Worm (Caenorhabditis elegans) whole organism, young adult: ENCODE measurements around the gene T12G3.2.

Experiments used
- B0035.1 ChIP-seq: sonication (generic microtip); optimal IDR thresholded peaks from 2 replicates; lab custom pipeline; 2016; ENCODE audit warnings: missing genetic modification characterization, mild to moderate bottlenecking, missing compliant biosample characterization, missing genotype, missing genetic modification reagents
- B0336.3 ChIP-seq: fragments of 200-800 bp; sonication (Bioruptor generic); IDR thresholded peaks from 2 replicates; pipeline ENCODE4 v1.3.6; 2022; ENCODE audit warnings: missing genetic modification characterization, missing compliant biosample characterization
- C06A6.2 ChIP-seq: fragments of 200-800 bp; sonication (Bioruptor generic); conservative IDR thresholded peaks from 2 replicates; pipeline ENCODE4 v1.3.6; 2022; ENCODE audit warnings: missing genetic modification characterization, missing compliant biosample characterization
- F22D6.2 ChIP-seq: sonication (generic microtip); optimal IDR thresholded peaks from 2 replicates; lab custom pipeline; 2016; ENCODE audit warnings: mild to moderate bottlenecking, missing genetic modification characterization, missing compliant biosample characterization
- F23B12.7 ChIP-seq: sonication (generic microtip); optimal IDR thresholded peaks from 2 replicates; lab custom pipeline; 2017; ENCODE audit warnings: missing genetic modification characterization, mild to moderate bottlenecking, missing compliant biosample characterization, antibody characterized with exemption, moderate library complexity; ENCODE audit not compliant: insufficient read depth
- F39B2.1 ChIP-seq: fragments of 200-800 bp; sonication (Bioruptor generic); IDR thresholded peaks from 2 replicates; pipeline ENCODE4 v1.3.6; 2022; ENCODE audit warnings: missing genetic modification reagents, missing genetic modification characterization, missing compliant biosample characterization
- F55B11.4 ChIP-seq: sonication (generic microtip); optimal IDR thresholded peaks from 2 replicates; lab custom pipeline; 2016; ENCODE audit warnings: missing compliant biosample characterization, missing genetic modification characterization, borderline replicate concordance; ENCODE audit not compliant: insufficient read depth
- K12H6.12 ChIP-seq: fragments of 200-800 bp; sonication (Bioruptor generic); optimal IDR thresholded peaks from 2 replicates; lab custom pipeline; 2018; ENCODE audit warnings: mild to moderate bottlenecking, missing genetic modification characterization, missing compliant biosample characterization
- Y53F4B.3 ChIP-seq: fragments of 200-800 bp; sonication (Bioruptor generic); IDR thresholded peaks from 2 replicates; pipeline ENCODE4 v1.3.6; 2022; ENCODE audit warnings: missing genetic modification reagents, missing genetic modification characterization, missing compliant biosample characterization
- Y53G8AR.9 ChIP-seq: fragments of 200-800 bp; sonication (Bioruptor generic); conservative IDR thresholded peaks from 2 replicates; pipeline ENCODE4 v1.3.6; 2022; ENCODE audit warnings: missing genetic modification reagents, missing genetic modification characterization, missing compliant biosample characterization
- Y67H2A.10 ChIP-seq: fragments of 200-800 bp; sonication (Bioruptor generic); conservative IDR thresholded peaks from 2 replicates; pipeline ENCODE4 v1.3.6; 2022; ENCODE audit warnings: missing genetic modification reagents, missing genetic modification characterization, missing compliant biosample characterization
- ZK185.1 ChIP-seq: sonication (generic microtip); optimal IDR thresholded peaks from 2 replicates; lab custom pipeline; 2016; ENCODE audit warnings: mild to moderate bottlenecking, missing genetic modification characterization, missing compliant biosample characterization; ENCODE audit not compliant: poor library complexity, severe bottlenecking
- ama-1 ChIP-seq, 3 experiments: fragments of 150-350 bp in 1 of 3; sonication (generic microtip) in 2 of 3; optimal IDR thresholded peaks; 2 replicates each; lab custom pipeline; 2014 to 2018; ENCODE audit warnings: missing biosample characterization in 2 of 3, missing genetic modification characterization in 2 of 3, missing genetic modification reagents in 2 of 3
- bed-1 ChIP-seq: fragments of 200-800 bp; sonication (Bioruptor generic); IDR thresholded peaks from 2 replicates; pipeline ENCODE4 v1.3.6; 2022; ENCODE audit warnings: missing genetic modification reagents, missing genetic modification characterization, missing compliant biosample characterization
- ceh-100 ChIP-seq: fragments of 200-800 bp; sonication (Bioruptor generic); IDR thresholded peaks from 2 replicates; pipeline ENCODE4 v1.3.6; 2022; ENCODE audit warnings: missing genetic modification reagents, missing genetic modification characterization, missing compliant biosample characterization
- chd-7 ChIP-seq: sonication (generic microtip); optimal IDR thresholded peaks from 2 replicates; lab custom pipeline; 2016; ENCODE audit warnings: mild to moderate bottlenecking, missing genetic modification characterization, moderate library complexity, missing compliant biosample characterization
- dpl-1 ChIP-seq: fragments of 150-350 bp; optimal IDR thresholded peaks from 2 replicates; lab custom pipeline; 2014; ENCODE audit warnings: missing biosample characterization, missing genetic modification reagents, missing genetic modification characterization
- fkh-3 ChIP-seq: sonication (generic microtip); optimal IDR thresholded peaks from 2 replicates; lab custom pipeline; 2016; ENCODE audit warnings: mild to moderate bottlenecking, missing genetic modification characterization, missing compliant biosample characterization
- gei-17 ChIP-seq: fragments of 200-800 bp; sonication (Bioruptor generic); optimal IDR thresholded peaks from 2 replicates; lab custom pipeline; 2018; ENCODE audit warnings: mild to moderate bottlenecking, missing genetic modification characterization, missing compliant biosample characterization
- hlh-12 ChIP-seq: sonication (generic microtip); optimal IDR thresholded peaks from 2 replicates; lab custom pipeline; 2016; ENCODE audit warnings: missing genetic modification characterization, missing compliant biosample characterization
- hmg-20 ChIP-seq: fragments of 200-800 bp; sonication (Bioruptor generic); IDR thresholded peaks from 2 replicates; pipeline ENCODE4 v1.3.6; 2022; ENCODE audit warnings: missing genetic modification reagents, missing genetic modification characterization, missing compliant biosample characterization
- lin-54 ChIP-seq: fragments of 200-800 bp; sonication (Bioruptor generic); optimal IDR thresholded peaks from 2 replicates; lab custom pipeline; 2018; ENCODE audit warnings: mild to moderate bottlenecking, missing genetic modification characterization, missing compliant biosample characterization
- mcd-1 ChIP-seq: fragments of 200-800 bp; sonication (Bioruptor generic); IDR thresholded peaks from 2 replicates; pipeline ENCODE4 v1.3.6; 2022; ENCODE audit warnings: missing genetic modification reagents, missing genetic modification characterization, missing compliant biosample characterization
- mel-28 ChIP-seq: sonication (generic microtip); optimal IDR thresholded peaks from 2 replicates; lab custom pipeline; 2016; ENCODE audit warnings: borderline replicate concordance, mild to moderate bottlenecking, missing genetic modification characterization, missing compliant biosample characterization
- nfya-1 ChIP-seq: sonication (generic microtip); optimal IDR thresholded peaks from 2 replicates; lab custom pipeline; 2017; ENCODE audit warnings: antibody characterized with exemption, missing compliant biosample characterization, missing genetic modification characterization, borderline replicate concordance; ENCODE audit not compliant: insufficient read depth
- nfyb-1 ChIP-seq: fragments of 200-800 bp; sonication (Bioruptor generic); IDR thresholded peaks from 2 replicates; pipeline ENCODE4 v1.3.6; 2022; ENCODE audit warnings: missing genetic modification reagents, missing genetic modification characterization, missing compliant biosample characterization
- nhr-120 ChIP-seq: fragments of 200-800 bp; sonication (Bioruptor generic); IDR thresholded peaks from 2 replicates; pipeline ENCODE4 v1.3.6; 2022; ENCODE audit warnings: missing genetic modification characterization, missing compliant biosample characterization
- nhr-80 ChIP-seq: sonication (generic microtip); optimal IDR thresholded peaks from 2 replicates; lab custom pipeline; 2016; ENCODE audit warnings: missing genetic modification characterization, missing compliant biosample characterization
- rcor-1 ChIP-seq: fragments of 200-800 bp; sonication (Bioruptor generic); IDR thresholded peaks from 2 replicates; pipeline ENCODE4 v1.3.6; 2022; ENCODE audit warnings: missing genetic modification reagents, missing genetic modification characterization, missing compliant biosample characterization
- rec-8 ChIP-seq, 2 experiments: sonication (generic microtip); optimal IDR thresholded peaks; 2 replicates each; lab custom pipeline; 2016; ENCODE audit warnings: mild to moderate bottlenecking in 2 of 2, missing genetic modification characterization in 2 of 2, missing genetic modification reagents in 2 of 2, missing genotype in 2 of 2, missing biosample characterization in 1 of 2, missing compliant biosample characterization in 1 of 2, moderate library complexity in 1 of 2
- repo-1 ChIP-seq: sonication (generic microtip); optimal IDR thresholded peaks from 2 replicates; lab custom pipeline; 2017; ENCODE audit warnings: mild to moderate bottlenecking, missing genetic modification characterization, missing compliant biosample characterization
- somi-1 ChIP-seq: fragments of 200-800 bp; sonication (Bioruptor generic); optimal IDR thresholded peaks from 2 replicates; lab custom pipeline; 2018; ENCODE audit warnings: mild to moderate bottlenecking, missing genetic modification characterization, missing compliant biosample characterization
- tlf-1 ChIP-seq: fragments of 200-800 bp; sonication (Bioruptor generic); optimal IDR thresholded peaks from 2 replicates; lab custom pipeline; 2018; ENCODE audit warnings: mild to moderate bottlenecking, missing genetic modification characterization, missing compliant biosample characterization
- unc-130 ChIP-seq: sonication (generic microtip); optimal IDR thresholded peaks from 2 replicates; lab custom pipeline; 2016; ENCODE audit warnings: missing genetic modification reagents, missing genetic modification characterization, missing compliant biosample characterization
- xnd-1 ChIP-seq: sonication (generic microtip); optimal IDR thresholded peaks from 2 replicates; lab custom pipeline; 2016; ENCODE audit warnings: missing genotype, missing genetic modification reagents, missing genetic modification characterization, missing compliant biosample characterization
- zfh-2 ChIP-seq: fragments of 200-800 bp; sonication (Bioruptor generic); conservative IDR thresholded peaks from 2 replicates; pipeline ENCODE4 v1.3.6; 2022; ENCODE audit warnings: missing genetic modification reagents, missing genetic modification characterization, missing compliant biosample characterization
- ztf-18 ChIP-seq: sonication (generic microtip); optimal IDR thresholded peaks from 2 replicates; lab custom pipeline; 2016; ENCODE audit warnings: missing genotype, mild to moderate bottlenecking, missing genetic modification characterization, missing compliant biosample characterization

Gene T12G3.2

ce11 chrIV:12047552-12048347 lies 983 bp upstream of the T12G3.2 start, which contains the start of gene T12G3.4 (continued):
- TF ChIP-seq F23B12.7 (tag; lab: Kevin White, UChicago) (no peak), C06A6.2 (GFP tag; lab: Robert Waterston, UW) (no peak), ztf-18 (tag; lab: Kevin White, UChicago) (no peak), xnd-1 (tag; lab: Kevin White, UChicago) (peak; percentile 57), ceh-100 (GFP tag; lab: Robert Waterston, UW) (no peak), rcor-1 (GFP tag; lab: Robert Waterston, UW) (no peak), mel-28 (tag; lab: Kevin White, UChicago) (no peak)
- TF ChIP-seq, all 124 proteins: peak for 6

ce11 chrIV:12044844-12045738 lies 1.7 kb downstream of the T12G3.2 start:
- peak; percentile 50 for TF ChIP-seq nhr-80 (tag; lab: Kevin White, UChicago)
- no peak for TF ChIP-seq fkh-3 (tag; lab: Kevin White, UChicago)
- TF ChIP-seq nhr-120 = no peak
- TF ChIP-seq B0035.1 = no peak
- no peak for TF ChIP-seq chd-7
- TF ChIP-seq bed-1 (GFP tag; lab: Robert Waterston, UW) = no peak
- TF ChIP-seq Y53F4B.3 = no peak
- no peak for TF ChIP-seq Y67H2A.10 (GFP tag; lab: Robert Waterston, UW)

- no peak for TF ChIP-seq F55B11.4
- no peak for TF ChIP-seq K12H6.12
- TF ChIP-seq nhr-80 (tag; lab: Kevin White, UChicago) = peak; percentile 36
- no peak for TF ChIP-seq F22D6.2 (tag; lab: Kevin White, UChicago)
Observed at ce11 chrIV:12043054-12043453, 3.7 kb downstream of the T12G3.2 start.

- TF ChIP-seq rec-8 (tag; optimal IDR thresholded peaks at IDR 0.05; lab: Kevin White, UChicago) = no peak
- peak; percentile 76 for TF ChIP-seq nhr-80 (tag; lab: Kevin White, UChicago)
- no peak for TF ChIP-seq nfya-1
Observed at ce11 chrIV:12040431-12040830, 6.3 kb downstream of the T12G3.2 start.

- TF ChIP-seq Y53G8AR.9 (GFP tag; lab: Robert Waterston, UW) = no peak
- TF ChIP-seq tlf-1 (GFP tag; lab: Kevin White, UChicago) = no peak
- TF ChIP-seq Y67H2A.10 (GFP tag; lab: Robert Waterston, UW) = no peak
- TF ChIP-seq dpl-1 = no peak
- peak; percentile 76 for TF ChIP-seq repo-1
- TF ChIP-seq hlh-12 = no peak
- peak; percentile 4 for TF ChIP-seq lin-54 (GFP tag; lab: Kevin White, UChicago)
- no peak for TF ChIP-seq hmg-20
- TF ChIP-seq nfyb-1 (GFP tag; lab: Robert Waterston, UW) = peak; percentile 77; the same call in 1 of the 2 replicates
- TF ChIP-seq C06A6.2 (GFP tag; lab: Robert Waterston, UW) = no peak; the same call in 1 of the 2 replicates
- TF ChIP-seq zfh-2 (GFP tag; lab: Robert Waterston, UW) = no peak
- TF ChIP-seq gei-17 = peak; percentile 41
- TF ChIP-seq ama-1 (optimal IDR thresholded peaks at IDR 0.05; lab: Kevin White, UChicago) = peak; percentile 49
- no peak for TF ChIP-seq ama-1 (GFP tag; optimal IDR thresholded peaks at IDR 0.05; lab: Kevin White, UChicago)
- no peak for TF ChIP-seq somi-1 (GFP tag; lab: Kevin White, UChicago)
- no peak for TF ChIP-seq F39B2.1
- TF ChIP-seq unc-130 (GFP tag; lab: Kevin White, UChicago) = no peak
- TF ChIP-seq B0336.3 (GFP tag; lab: Robert Waterston, UW) = 0 out of 2 replicates have a peak, but pooled peaks have one; percentile 59
- TF ChIP-seq ZK185.1 (tag; lab: Kevin White, UChicago) = peak; percentile 35
- no peak for TF ChIP-seq K12H6.12
- TF ChIP-seq mcd-1 = no peak
- no peak for TF ChIP-seq nhr-80 (tag; lab: Kevin White, UChicago)
- TF ChIP-seq F23B12.7 (tag; lab: Kevin White, UChicago) = no peak
Observed at ce11 chrIV:12036924-12037323, 9.8 kb downstream of the T12G3.2 start.
